Worm (Caenorhabditis elegans) whole organism, L2 larva: ENCODE results near the gene C32D5.12.

Experiments
- aly-2 ChIP-seq: fragments of 150-350 bp; optimal IDR thresholded peaks from 2 replicates; lab custom pipeline; 2014; ENCODE audit warnings: missing biosample characterization, missing genetic modification characterization
- ceh-82 ChIP-seq: fragments of 150-350 bp; optimal IDR thresholded peaks from 2 replicates; lab custom pipeline; 2014; ENCODE audit warnings: missing biosample characterization, missing genetic modification characterization
- elt-3 ChIP-seq: sonication (generic microtip); optimal IDR thresholded peaks from 2 replicates; lab custom pipeline; 2017; ENCODE audit warnings: missing biosample characterization, missing genetic modification characterization
- lsy-2 ChIP-seq, 2 experiments: fragments of 150-350 bp in 1 of 2; sonication (generic microtip) in 1 of 2; optimal IDR thresholded peaks; 2 replicates each; lab custom pipeline; 2014 to 2017; ENCODE audit warnings: missing biosample characterization in 2 of 2, missing genetic modification characterization in 2 of 2
- unc-62 ChIP-seq: fragments of 150-350 bp; optimal IDR thresholded peaks from 2 replicates; lab custom pipeline; 2014; ENCODE audit warnings: missing biosample characterization, missing genetic modification reagents, missing genetic modification characterization
- ztf-11 ChIP-seq: sonication (generic microtip); optimal IDR thresholded peaks from 2 replicates; lab custom pipeline; 2017; ENCODE audit warnings: missing biosample characterization, missing genetic modification characterization

DNA sequence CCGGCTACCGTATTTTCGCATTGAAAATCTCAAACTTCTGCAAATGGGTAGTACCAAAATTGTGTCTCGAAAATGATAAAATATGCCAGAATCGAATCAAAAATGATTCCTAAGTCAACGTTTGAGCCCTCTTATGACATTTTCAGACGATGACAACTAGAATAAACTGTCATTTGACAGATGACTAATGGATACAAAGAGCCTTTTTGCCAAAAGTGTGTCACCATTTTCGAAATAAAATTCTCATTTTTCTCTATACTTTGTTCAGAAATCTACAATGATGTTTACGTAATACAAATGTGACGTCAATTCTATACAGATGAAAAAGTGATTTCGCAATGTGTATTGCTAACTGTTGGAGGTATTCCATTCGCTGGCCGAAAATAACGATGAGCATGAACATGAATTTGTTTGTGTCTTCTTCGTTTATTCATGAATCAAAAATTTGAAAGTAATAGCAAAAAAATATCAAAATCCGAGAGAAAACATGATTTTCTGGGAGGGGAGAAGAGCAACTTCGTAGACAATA is 12.2 kb downstream of the C32D5.12 start:
- TF ChIP-seq lsy-2 (tag; optimal IDR thresholded peaks at IDR 0.05; lab: Kevin White, UChicago) (peak; percentile 37 to 83), unc-62 (no peak), ceh-82 (no peak), aly-2 (tag; lab: Kevin White, UChicago) (no peak), ztf-11 (tag; lab: Kevin White, UChicago) (no peak), elt-3 (no peak)
